Fruit fly (Drosophila melanogaster): ENCODE results near the gene heix.

DNA sequence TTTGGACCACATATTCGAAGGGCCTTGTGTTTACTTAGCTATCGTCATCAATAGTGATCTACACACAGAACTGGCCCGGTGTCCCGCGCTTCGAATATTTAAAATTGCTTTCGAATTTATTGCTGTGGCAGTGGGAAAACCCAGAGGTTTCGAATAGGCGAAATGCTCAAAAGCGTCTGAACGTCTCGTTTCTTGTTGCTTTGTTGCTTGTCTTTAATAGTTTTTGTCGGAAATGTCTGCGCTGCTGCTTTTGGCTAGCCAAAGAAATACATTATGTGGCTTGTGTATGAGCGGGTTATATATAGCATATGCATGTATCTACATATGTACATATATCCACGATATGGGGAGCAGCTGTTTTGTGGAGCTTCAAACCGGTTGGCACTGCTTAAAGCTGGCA lies 21.6 kb upstream of the heix start:
- TF ChIP-seq net (GFP tag; optimal IDR thresholded peaks at IDR 0.05) (no peak), spab (GFP tag; optimal IDR thresholded peaks at IDR 0.05) (no peak), CG11294 (GFP tag; IDR thresholded peaks at IDR 0.05) (no peak), Sox102F (GFP tag; optimal IDR thresholded peaks at IDR 0.05) (no peak), CG6792 (GFP tag; optimal IDR thresholded peaks at IDR 0.05) (no peak), fkh (GFP tag; optimal IDR thresholded peaks at IDR 0.05) (no peak), Blimp-1 (GFP tag; optimal IDR thresholded peaks at IDR 0.05) (no peak), CG6854 (GFP tag; optimal IDR thresholded peaks at IDR 0.05) (no peak), topi (GFP tag; optimal IDR thresholded peaks at IDR 0.05) (no peak), Gug (GFP tag; IDR thresholded peaks at IDR 0.05) (no peak), CG8632 (GFP tag; optimal IDR thresholded peaks at IDR 0.05) (no peak), Hr39 (GFP tag; optimal IDR thresholded peaks at IDR 0.05) (no peak), pdm3 (GFP tag; optimal IDR thresholded peaks at IDR 0.05) (no peak)

All from whole organism, prepupa.